Worm (Caenorhabditis elegans) whole organism, young adult: Measurements from ENCODE around the gene srh-44.

Experiments
- ZK185.1 ChIP-seq: sonication (generic microtip); optimal IDR thresholded peaks from 2 replicates; lab custom pipeline; 2016; ENCODE audit warnings: mild to moderate bottlenecking, missing genetic modification characterization, missing compliant biosample characterization; ENCODE audit not compliant: poor library complexity, severe bottlenecking
- ceh-40 ChIP-seq: fragments of 200-800 bp; sonication (Bioruptor generic); IDR thresholded peaks from 2 replicates; pipeline ENCODE4 v1.3.6; 2022; ENCODE audit warnings: missing genetic modification characterization, missing compliant biosample characterization
- unc-62 ChIP-seq: fragments of 150-350 bp; optimal IDR thresholded peaks from 2 replicates; lab custom pipeline; 2014; ENCODE audit warnings: missing biosample characterization, missing genetic modification reagents, missing genetic modification characterization

DNA sequence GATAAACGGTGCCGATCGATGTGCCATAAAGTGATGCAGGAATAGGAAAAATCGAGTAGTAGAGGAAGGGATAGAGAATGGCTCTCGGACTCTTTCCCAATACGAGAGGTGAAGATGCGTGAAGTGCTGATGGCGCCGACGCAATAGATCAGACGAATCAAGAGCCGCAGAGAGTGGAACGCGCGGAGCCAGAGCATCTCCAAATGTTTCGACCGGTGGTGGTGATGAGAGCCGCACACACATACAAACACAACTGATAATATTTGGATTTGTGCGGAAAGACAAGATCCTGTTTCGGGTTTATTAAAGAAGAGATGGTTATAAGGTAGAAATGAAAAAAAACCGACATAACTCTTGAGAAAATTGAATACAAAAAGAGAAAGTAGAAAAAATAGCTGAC lies 49.3 kb downstream of the srh-44 start, which contains the start of gene F54D5.15:
- TF ChIP-seq ceh-40 (GFP tag; lab: Robert Waterston, UW) (no peak), ZK185.1 (no peak), unc-62 (GFP tag; lab: Kevin White, UChicago) (no peak)
